Worm (Caenorhabditis elegans) whole organism, L4/young adult: ENCODE results near the gene tsfm-1.

Experiments
- W03F9.2 ChIP-seq: fragments of 150-350 bp; optimal IDR thresholded peaks from 2 replicates; lab custom pipeline; 2014; ENCODE audit warnings: missing biosample characterization, missing genetic modification characterization
- him-1 ChIP-seq: sonication (generic microtip); optimal IDR thresholded peaks from 2 replicates; lab custom pipeline; 2016; ENCODE audit warnings: missing genotype, missing genetic modification reagents, missing genetic modification characterization, missing compliant biosample characterization

- no peak for TF ChIP-seq W03F9.2
- no peak for TF ChIP-seq him-1 (tag; lab: Kevin White, UChicago)
Measured at ce11 chrV:12241126-12241525, 30.2 kb downstream of the tsfm-1 start, which contains the start of gene ttr-22.
